Worm (Caenorhabditis elegans) whole organism, L2 larva: ENCODE results near the gene W10G11.19.

ENCODE experiments used
- C34F6.9 ChIP-seq: fragments of 150-350 bp; optimal IDR thresholded peaks from 2 replicates; lab custom pipeline; 2014; ENCODE audit warnings: missing biosample characterization, missing genetic modification characterization
- Y55F3AM.14 ChIP-seq: fragments of 200-800 bp; sonication (Bioruptor generic); optimal IDR thresholded peaks from 2 replicates; lab custom pipeline; 2018; ENCODE audit warnings: mild to moderate bottlenecking, missing genetic modification characterization, missing compliant biosample characterization
- alr-1 ChIP-seq: fragments of 150-350 bp; optimal IDR thresholded peaks from 2 replicates; lab custom pipeline; 2014; ENCODE audit warnings: missing biosample characterization, missing genetic modification characterization
- aly-2 ChIP-seq: fragments of 150-350 bp; optimal IDR thresholded peaks from 2 replicates; lab custom pipeline; 2014; ENCODE audit warnings: missing biosample characterization, missing genetic modification characterization
- ama-1 ChIP-seq: fragments of 150-350 bp; optimal IDR thresholded peaks from 2 replicates; lab custom pipeline; 2018; ENCODE audit warnings: inconsistent platforms
- blmp-1 ChIP-seq: sonication (generic microtip); optimal IDR thresholded peaks from 2 replicates; lab custom pipeline; 2017; ENCODE audit warnings: missing genetic modification characterization, mild to moderate bottlenecking, missing compliant biosample characterization, antibody characterized with exemption, moderate library complexity; ENCODE audit not compliant: insufficient read depth
- ceh-16 ChIP-seq: fragments of 150-350 bp; optimal IDR thresholded peaks from 2 replicates; lab custom pipeline; 2014; ENCODE audit warnings: missing biosample characterization, missing genetic modification characterization
- ceh-82 ChIP-seq: fragments of 150-350 bp; optimal IDR thresholded peaks from 2 replicates; lab custom pipeline; 2014; ENCODE audit warnings: missing biosample characterization, missing genetic modification characterization
- crh-2 ChIP-seq: sonication (generic microtip); optimal IDR thresholded peaks from 2 replicates; lab custom pipeline; 2017; ENCODE audit warnings: missing biosample characterization, missing genetic modification characterization
- egl-27 ChIP-seq: sonication (generic microtip); optimal IDR thresholded peaks from 3 replicates; lab custom pipeline; 2017; ENCODE audit warnings: missing biosample characterization, missing genetic modification reagents, missing genetic modification characterization
- elt-1 ChIP-seq: fragments of 150-350 bp; optimal IDR thresholded peaks from 2 replicates; lab custom pipeline; 2014; ENCODE audit warnings: missing biosample characterization, missing genetic modification characterization
- fos-1 ChIP-seq: fragments of 150-350 bp; optimal IDR thresholded peaks from 2 replicates; lab custom pipeline; 2014; ENCODE audit warnings: missing biosample characterization, missing genetic modification characterization
- gmeb-1 ChIP-seq: fragments of 150-350 bp; optimal IDR thresholded peaks from 2 replicates; lab custom pipeline; 2014; ENCODE audit warnings: missing biosample characterization, missing genetic modification characterization
- lin-13 ChIP-seq: fragments of 150-350 bp; optimal IDR thresholded peaks from 2 replicates; lab custom pipeline; 2014; ENCODE audit warnings: missing biosample characterization, missing genetic modification reagents, missing genetic modification characterization
- lin-39 ChIP-seq: fragments of 150-350 bp; optimal IDR thresholded peaks from 2 replicates; lab custom pipeline; 2014; ENCODE audit warnings: missing biosample characterization, missing genetic modification reagents, missing genetic modification characterization
- mbf-1 ChIP-seq: sonication (generic microtip); optimal IDR thresholded peaks from 2 replicates; lab custom pipeline; 2017; ENCODE audit warnings: missing biosample characterization, missing genetic modification characterization
- nhr-10 ChIP-seq: sonication (generic microtip); optimal IDR thresholded peaks from 2 replicates; lab custom pipeline; 2017; ENCODE audit warnings: missing biosample characterization, missing genetic modification characterization
- nhr-12 ChIP-seq: fragments of 150-350 bp; optimal IDR thresholded peaks from 2 replicates; lab custom pipeline; 2014; ENCODE audit warnings: missing biosample characterization, missing genetic modification characterization
- nhr-21 ChIP-seq: fragments of 150-350 bp; optimal IDR thresholded peaks from 2 replicates; lab custom pipeline; 2014; ENCODE audit warnings: missing biosample characterization, missing genetic modification characterization
- nhr-23 ChIP-seq: fragments of 150-350 bp; optimal IDR thresholded peaks from 2 replicates; lab custom pipeline; 2014; ENCODE audit warnings: missing biosample characterization, missing genetic modification reagents, missing genetic modification characterization
- nhr-6 ChIP-seq: fragments of 150-350 bp; optimal IDR thresholded peaks from 2 replicates; lab custom pipeline; 2014; ENCODE audit warnings: missing biosample characterization, missing genetic modification characterization
- sem-4 ChIP-seq: fragments of 150-350 bp; optimal IDR thresholded peaks from 2 replicates; lab custom pipeline; 2014; ENCODE audit warnings: missing biosample characterization, missing genetic modification reagents, missing genetic modification characterization
- skn-1 ChIP-seq: sonication (generic microtip); optimal IDR thresholded peaks from 2 replicates; lab custom pipeline; 2017; ENCODE audit warnings: missing biosample characterization, missing genetic modification characterization
- sma-3 ChIP-seq: sonication (generic microtip); optimal IDR thresholded peaks from 2 replicates; lab custom pipeline; 2016; ENCODE audit warnings: missing genetic modification reagents, missing genetic modification characterization, missing compliant biosample characterization
- sma-9 ChIP-seq, 2 experiments: fragments of 150-350 bp in 1 of 2; sonication (generic microtip) in 1 of 2; optimal IDR thresholded peaks; 2 replicates each; lab custom pipeline; 2014 to 2016; ENCODE audit warnings: missing genetic modification characterization in 2 of 2, mild to moderate bottlenecking in 1 of 2, missing biosample characterization in 1 of 2, missing compliant biosample characterization in 1 of 2, missing genetic modification reagents in 1 of 2, moderate library complexity in 1 of 2
- snpc-4 ChIP-seq: fragments of 150-350 bp; optimal IDR thresholded peaks from 2 replicates; lab custom pipeline; 2014; ENCODE audit warnings: missing biosample characterization, missing genetic modification characterization
- unc-39 ChIP-seq: fragments of 150-350 bp; optimal IDR thresholded peaks from 2 replicates; lab custom pipeline; 2014; ENCODE audit warnings: missing biosample characterization, missing genetic modification characterization
- unc-55 ChIP-seq: fragments of 150-350 bp; sonication (generic microtip); optimal IDR thresholded peaks from 3 replicates; lab custom pipeline; 2014; ENCODE audit warnings: missing biosample characterization, missing genetic modification reagents, missing genetic modification characterization
- zag-1 ChIP-seq: fragments of 150-350 bp; optimal IDR thresholded peaks from 2 replicates; lab custom pipeline; 2014; ENCODE audit warnings: missing biosample characterization, missing genetic modification characterization
- ztf-1 ChIP-seq: fragments of 200-800 bp; sonication (Bioruptor generic); conservative IDR thresholded peaks from 2 replicates; pipeline ENCODE4 v1.3.6; 2022; ENCODE audit warnings: missing genetic modification characterization, missing compliant biosample characterization
- ztf-11 ChIP-seq: sonication (generic microtip); optimal IDR thresholded peaks from 2 replicates; lab custom pipeline; 2017; ENCODE audit warnings: missing biosample characterization, missing genetic modification characterization

The W10G11.19 gene

DNA sequence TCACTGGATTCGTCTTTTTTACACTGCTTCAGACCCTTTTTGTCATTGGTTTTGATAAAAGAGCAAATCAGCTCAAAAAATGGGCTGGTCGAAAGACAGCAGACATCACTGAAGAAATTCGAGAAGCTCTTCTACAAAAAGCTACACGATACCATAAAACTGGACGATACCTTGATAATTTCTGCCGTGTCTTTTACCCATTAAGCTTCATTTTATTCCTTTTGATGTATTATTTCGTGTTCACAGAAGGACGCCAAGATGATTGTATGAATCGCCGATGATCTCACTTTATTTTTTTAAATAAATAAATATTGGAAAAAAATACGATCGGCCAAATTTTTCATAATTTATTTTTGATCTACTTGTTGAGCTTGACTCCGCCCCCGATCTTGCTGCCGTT is 16.6 kb downstream of the W10G11.19 start:
- TF ChIP-seq lin-13 (GFP tag; lab: Kevin White, UChicago) (no peak), crh-2 (tag; lab: Kevin White, UChicago) (no peak), ztf-1 (GFP tag; lab: Robert Waterston, UW) (no peak), unc-39 (tag; lab: Kevin White, UChicago) (no peak)

ce11 chrII:3567576-3567975 is 17.1 kb downstream of the W10G11.19 start:
- TF ChIP-seq gmeb-1 = peak; percentile 39
- peak; percentile 22 for TF ChIP-seq sma-3 (GFP tag; lab: Kevin White, UChicago)

- TF ChIP-seq zag-1 (no peak), alr-1 (tag; lab: Kevin White, UChicago) (no peak)
- TF ChIP-seq, all 48 proteins: peak for 0
These were observed 18.7 kb downstream of the W10G11.19 start, which contains the start of gene clec-127 for ce11 chrII:3569118-3569517. Gene clec-127, minus strand, starts transcription at chrII:3569218.

- TF ChIP-seq skn-1 = no peak
- no peak for TF ChIP-seq ztf-1 (GFP tag; lab: Robert Waterston, UW)
- TF ChIP-seq ceh-16 (tag; lab: Kevin White, UChicago) = no peak
- TF ChIP-seq ceh-82 (tag; lab: Kevin White, UChicago) = no peak
- no peak for TF ChIP-seq nhr-21 (tag; lab: Kevin White, UChicago)
- TF ChIP-seq ztf-11 = no peak
- no peak for TF ChIP-seq nhr-23 (tag; lab: Kevin White, UChicago)
- TF ChIP-seq C34F6.9 (tag; lab: Kevin White, UChicago) = no peak
- TF ChIP-seq egl-27 (tag; lab: Kevin White, UChicago) = no peak
These were observed 20.6 kb downstream of the W10G11.19 start, which contains the start of the genes clec-128 and clec-129 for ce11 chrII:3570927-3571538. Gene clec-128, minus strand, starts transcription at chrII:3571027. Gene clec-129, plus strand, starts transcription at chrII:3571488.

DNA sequence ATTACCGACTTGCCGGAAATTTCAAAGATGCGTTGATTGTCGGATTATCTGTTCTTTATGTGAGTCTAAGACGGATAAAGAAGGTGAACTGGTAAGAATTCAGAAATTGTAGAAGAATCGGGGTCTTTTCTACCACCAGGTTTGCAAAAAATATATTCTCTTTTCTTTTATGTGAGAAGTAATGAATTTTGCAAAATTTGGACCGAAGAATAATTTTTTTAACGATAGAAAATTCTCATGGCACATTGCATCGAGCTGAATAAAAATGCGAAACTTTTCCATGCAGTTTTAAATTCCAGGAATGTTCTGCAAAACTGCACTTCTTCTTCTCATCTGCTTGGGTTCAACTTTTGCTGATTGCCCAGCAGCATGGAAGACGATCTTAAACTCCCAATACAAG is 22.8 kb downstream of the W10G11.19 start, which contains the start of gene clec-130:
TSS of gene clec-130 (plus strand) at position 301 of the 400 bp plus-strand sequence.
- TF ChIP-seq Y55F3AM.14 (GFP tag; lab: Kevin White, UChicago) = no peak
- TF ChIP-seq nhr-12 (tag; lab: Kevin White, UChicago) = no peak
- no peak for TF ChIP-seq unc-55 (GFP tag; lab: Kevin White, UChicago)
- no peak for TF ChIP-seq aly-2 (tag; lab: Kevin White, UChicago)
- no peak for TF ChIP-seq mbf-1 (tag; lab: Kevin White, UChicago)
- TF ChIP-seq lin-13 (GFP tag; lab: Kevin White, UChicago) = no peak
- TF ChIP-seq snpc-4 (tag; lab: Kevin White, UChicago) = no peak
- no peak for TF ChIP-seq gmeb-1
- no peak for TF ChIP-seq blmp-1 (tag; lab: Kevin White, UChicago)
- no peak for TF ChIP-seq unc-39 (tag; lab: Kevin White, UChicago)
- TF ChIP-seq elt-1 (tag; lab: Kevin White, UChicago) = no peak
- no peak for TF ChIP-seq sma-9 (GFP tag; optimal IDR thresholded peaks at IDR 0.05; lab: Kevin White, UChicago)
- TF ChIP-seq sma-9 (tag; optimal IDR thresholded peaks at IDR 0.05; lab: Kevin White, UChicago) = no peak
- no peak for TF ChIP-seq fos-1 (tag; lab: Kevin White, UChicago)
- no peak for TF ChIP-seq lin-39 (tag; lab: Kevin White, UChicago)

ce11 chrII:3576742-3577141 is 26.3 kb downstream of the W10G11.19 start, which contains the start of gene clec-132:
Gene clec-132, plus strand, starts transcription at chrII:3577042.
- TF ChIP-seq sma-9 (GFP tag; optimal IDR thresholded peaks at IDR 0.05; lab: Kevin White, UChicago) = no peak
- TF ChIP-seq sma-9 (tag; optimal IDR thresholded peaks at IDR 0.05; lab: Kevin White, UChicago) = no peak
- no peak for TF ChIP-seq sem-4 (tag; lab: Kevin White, UChicago)
- no peak for TF ChIP-seq nhr-10
- no peak for TF ChIP-seq nhr-23 (tag; lab: Kevin White, UChicago)
- TF ChIP-seq mbf-1 (tag; lab: Kevin White, UChicago) = no peak
- TF ChIP-seq ama-1 (lab: Kevin White, UChicago) = no peak
- TF ChIP-seq nhr-6 (tag; lab: Kevin White, UChicago) = no peak
- no peak for TF ChIP-seq Y55F3AM.14 (GFP tag; lab: Kevin White, UChicago)
- no peak for TF ChIP-seq C34F6.9 (tag; lab: Kevin White, UChicago)
- TF ChIP-seq blmp-1 (tag; lab: Kevin White, UChicago) = no peak
